Worm (Caenorhabditis elegans): ENCODE results near the gene avr-15.

DNA sequence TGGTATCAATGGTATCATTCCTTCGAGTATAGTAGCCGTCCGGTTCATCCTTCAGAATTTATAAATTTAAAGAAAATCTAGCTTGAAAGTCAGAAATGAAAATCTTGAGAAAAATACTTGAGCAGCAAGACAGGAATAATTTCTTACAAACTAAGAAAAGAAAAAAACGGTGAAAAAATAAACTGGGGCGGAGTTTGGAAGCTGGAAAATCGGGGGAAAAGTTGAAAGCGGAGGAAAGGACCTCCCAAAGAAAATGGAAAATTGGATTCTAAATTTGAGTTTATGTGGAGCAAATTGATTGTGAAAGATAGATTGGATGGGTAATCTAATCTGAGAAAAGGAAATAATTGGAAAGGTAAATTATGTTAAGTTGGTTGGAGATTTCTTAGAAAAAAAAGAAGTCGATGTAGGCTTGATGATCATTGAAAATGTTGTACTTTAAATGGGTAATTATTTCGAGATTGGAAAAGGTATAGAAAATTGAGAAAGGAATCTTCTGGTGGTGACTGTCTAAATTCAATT lies 24.6 kb upstream of the avr-15 start, which contains the start of gene frpr-5:
- TF ChIP-seq Y75B8A.6 (GFP tag; IDR thresholded peaks at IDR 0.05) (no peak), pha-4 (GFP tag; IDR thresholded peaks at IDR 0.05) (no peak), pha-4 (tag; optimal IDR thresholded peaks at IDR 0.05) (no peak)
